Worm (Caenorhabditis elegans): ENCODE results near the gene Y37D8A.4.
A peak's percentile ranks its signal among the peaks of the same experiment; 100 is the strongest.

- TF ChIP-seq duxl-1 (tag; optimal IDR thresholded peaks at IDR 0.05; ENCODE audit: poor library complexity) (no peak), jun-1 (tag; optimal IDR thresholded peaks at IDR 0.05) (no peak), lin-29 (GFP tag; IDR thresholded peaks at IDR 0.05) (no peak), pha-4 (GFP tag; IDR thresholded peaks at IDR 0.05) (peak; percentile 49; the same call in 1 of the 2 replicates), pha-4 (tag; optimal IDR thresholded peaks at IDR 0.05) (no peak), spr-3 (GFP tag; optimal IDR thresholded peaks at IDR 0.05) (no peak), nhr-11 (tag; optimal IDR thresholded peaks at IDR 0.05) (no peak), sdz-12 (GFP tag; optimal IDR thresholded peaks at IDR 0.05) (no peak), madf-5 (GFP tag; IDR thresholded peaks at IDR 0.05) (no peak), nhr-42 (GFP tag; IDR thresholded peaks at IDR 0.05) (no peak), set-16 (GFP tag; IDR thresholded peaks at IDR 0.05) (peak; percentile 45; the same call in 1 of the 2 replicates), unc-62 (GFP tag; optimal IDR thresholded peaks at IDR 0.05 in 1 of 2) (no peak), unc-62 (tag; optimal IDR thresholded peaks at IDR 0.05) (no peak), ama-1 (optimal IDR thresholded peaks at IDR 0.05) (no peak), nhr-77 (tag; optimal IDR thresholded peaks at IDR 0.05) (peak; percentile 68)
These were observed at the start of gene Y37D8A.4 for ce11 chrIII:12838913-12839366.

Data from whole organism, L4 larva.